Worm (Caenorhabditis elegans): ENCODE results near the gene ech-4.
A peak's percentile ranks its signal among the peaks of the same experiment; 100 is the strongest.

ech-4 gene

DNA sequence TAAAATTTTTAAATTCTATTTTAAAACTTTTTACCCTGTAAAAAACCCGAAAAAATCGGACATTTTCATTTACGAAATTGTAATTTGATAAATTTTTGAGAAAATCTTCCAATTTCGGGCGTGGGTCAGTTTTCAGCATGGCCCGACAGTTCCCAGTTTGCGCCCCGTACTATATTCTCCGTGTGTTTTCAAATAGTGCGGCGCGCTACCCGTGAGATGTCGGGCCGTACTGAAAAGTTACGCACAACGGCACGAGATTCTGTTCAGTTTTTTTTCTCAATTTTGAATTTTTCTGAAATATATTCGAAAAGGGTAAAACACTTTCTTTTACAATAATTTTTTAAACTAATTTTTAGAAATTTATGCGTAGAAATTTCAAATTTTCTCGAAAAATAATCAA lies 26.2 kb downstream of the ech-4 start:
- TF ChIP-seq lin-15B (tag; optimal IDR thresholded peaks at IDR 0.05) (no peak), zip-4 (GFP tag; optimal IDR thresholded peaks at IDR 0.05) (no peak), nhr-11 (tag; optimal IDR thresholded peaks at IDR 0.05) (no peak), nhr-84 (tag; optimal IDR thresholded peaks at IDR 0.05) (no peak), snpc-4 (tag; optimal IDR thresholded peaks at IDR 0.05) (peak; percentile 63), ztf-4 (tag; optimal IDR thresholded peaks at IDR 0.05) (no peak)

DNA sequence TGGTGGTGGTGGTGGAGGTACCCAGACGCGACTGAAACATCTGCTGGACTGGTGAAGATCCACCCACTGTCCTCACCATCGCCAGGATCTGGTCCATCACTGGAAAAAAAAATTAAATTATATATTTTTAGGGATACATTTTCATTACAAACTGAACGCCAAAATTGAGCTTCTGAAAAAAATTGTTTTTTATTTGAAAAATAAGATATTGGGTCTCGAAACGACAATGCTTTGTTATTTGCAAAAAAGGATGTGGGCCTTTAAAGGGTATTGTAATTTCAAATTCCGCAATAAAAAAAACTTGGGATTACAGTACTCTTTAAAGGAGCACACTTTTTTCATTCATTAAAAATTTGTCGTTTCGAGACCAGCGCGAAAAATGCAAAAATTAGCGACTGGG lies 29.1 kb downstream of the ech-4 start, which contains the start of gene M106.2:
TSS of gene M106.2 (minus strand) at position 101 of the 400 bp plus-strand sequence.
- TF ChIP-seq ceh-82 (tag; optimal IDR thresholded peaks at IDR 0.05) = no peak
- TF ChIP-seq elt-2 (tag; optimal IDR thresholded peaks at IDR 0.05) = no peak
- TF ChIP-seq egl-13 (tag; optimal IDR thresholded peaks at IDR 0.05) = no peak
- TF ChIP-seq ceh-63 (GFP tag; optimal IDR thresholded peaks at IDR 0.05) = no peak
- TF ChIP-seq hpl-2 (GFP tag; optimal IDR thresholded peaks at IDR 0.05) = no peak
- no peak for TF ChIP-seq blmp-1 (tag; optimal IDR thresholded peaks at IDR 0.05)
- no peak for TF ChIP-seq unc-98 (GFP tag; IDR thresholded peaks at IDR 0.05)
- no peak for TF ChIP-seq swsn-7 (tag; optimal IDR thresholded peaks at IDR 0.05)
- TF ChIP-seq mef-2 (tag; optimal IDR thresholded peaks at IDR 0.05) = no peak
- no peak for TF ChIP-seq fkh-10 (GFP tag; optimal IDR thresholded peaks at IDR 0.05)
- no peak for TF ChIP-seq sup-37 (GFP tag; optimal IDR thresholded peaks at IDR 0.05)
- TF ChIP-seq mep-1 (tag; optimal IDR thresholded peaks at IDR 0.05) = no peak
- TF ChIP-seq nhr-71 (tag; optimal IDR thresholded peaks at IDR 0.05) = no peak
- TF ChIP-seq dsc-1 (tag; optimal IDR thresholded peaks at IDR 0.05) = no peak
- no peak for TF ChIP-seq fos-1 (tag; optimal IDR thresholded peaks at IDR 0.05)
- no peak for TF ChIP-seq aly-2 (tag; optimal IDR thresholded peaks at IDR 0.05)
- no peak for TF ChIP-seq ceh-90 (tag; optimal IDR thresholded peaks at IDR 0.05)

DNA sequence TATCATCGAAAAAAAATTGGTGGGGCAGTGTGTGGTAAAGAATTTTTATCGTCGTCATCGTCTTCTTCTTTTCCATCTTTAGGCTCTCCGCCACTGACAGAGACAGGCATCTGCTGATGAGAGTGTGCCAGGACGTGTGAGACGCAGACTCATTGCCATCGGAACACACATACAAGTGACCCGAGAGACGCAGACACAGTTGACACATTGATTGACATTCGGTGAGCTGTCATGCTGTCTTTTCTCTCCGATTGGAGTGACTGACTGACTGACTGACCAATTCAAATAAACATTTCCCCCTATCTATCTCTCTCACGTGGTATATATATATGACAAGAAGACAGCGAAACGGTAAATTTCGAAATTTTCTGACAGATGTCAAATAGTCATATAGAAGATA lies 30.3 kb downstream of the ech-4 start:
- TF ChIP-seq egl-27 (tag; optimal IDR thresholded peaks at IDR 0.05) = no peak
- peak in 1 of 2 experiments; percentile 71 for TF ChIP-seq ztf-11 (tag; optimal IDR thresholded peaks at IDR 0.05)
- TF ChIP-seq tlp-1 (tag; optimal IDR thresholded peaks at IDR 0.05) = no peak
- no peak for TF ChIP-seq aly-2 (tag; optimal IDR thresholded peaks at IDR 0.05)
- peak; percentile 69 for TF ChIP-seq ztf-4 (tag; optimal IDR thresholded peaks at IDR 0.05)
- peak; percentile 39 for TF ChIP-seq C16A3.4 (tag; optimal IDR thresholded peaks at IDR 0.05)
- peak; percentile 78 for TF ChIP-seq lin-13 (GFP tag; optimal IDR thresholded peaks at IDR 0.05)
- TF ChIP-seq elt-2 (tag; optimal IDR thresholded peaks at IDR 0.05) = peak; percentile 56
- peak; percentile 51 for TF ChIP-seq snpc-4 (tag; optimal IDR thresholded peaks at IDR 0.05)
- TF ChIP-seq nhr-85 (tag) = peak; percentile 97
- TF ChIP-seq lin-15B (tag; optimal IDR thresholded peaks at IDR 0.05) = no peak
- peak; percentile 41 for TF ChIP-seq unc-62 (GFP tag; optimal IDR thresholded peaks at IDR 0.05)
- TF ChIP-seq dpl-1 (GFP tag; optimal IDR thresholded peaks at IDR 0.05) = peak; percentile 35 to 61 (median 55)
- no peak for TF ChIP-seq F16B12.6 (tag; optimal IDR thresholded peaks at IDR 0.05)
- TF ChIP-seq swsn-7 (tag; optimal IDR thresholded peaks at IDR 0.05) = peak; percentile 68
- TF ChIP-seq nhr-11 (tag; optimal IDR thresholded peaks at IDR 0.05) = no peak
- TF ChIP-seq zip-4 (GFP tag; optimal IDR thresholded peaks at IDR 0.05) = no peak
- no peak for TF ChIP-seq pqm-1 (tag; optimal IDR thresholded peaks at IDR 0.05)
- no peak for TF ChIP-seq fkh-10 (GFP tag; optimal IDR thresholded peaks at IDR 0.05)
- TF ChIP-seq zag-1 (tag; optimal IDR thresholded peaks at IDR 0.05) = no peak
- no peak for TF ChIP-seq unc-30 (tag; optimal IDR thresholded peaks at IDR 0.05)
- TF ChIP-seq nhr-71 (tag; optimal IDR thresholded peaks at IDR 0.05) = peak; percentile 90
- TF ChIP-seq nhr-19 (GFP tag; conservative IDR thresholded peaks at IDR 0.05) = peak; percentile 68
- peak in 1 of 2 experiments; percentile 69 for TF ChIP-seq mdl-1 (tag; optimal IDR thresholded peaks at IDR 0.05)
- TF ChIP-seq lin-39 (tag; optimal IDR thresholded peaks at IDR 0.05) = no peak
- no peak for TF ChIP-seq vab-15 (tag; optimal IDR thresholded peaks at IDR 0.05)
- TF ChIP-seq efl-1 (optimal IDR thresholded peaks at IDR 0.05) = peak; percentile 65 to 67
- TF ChIP-seq efl-1 (GFP tag; optimal IDR thresholded peaks at IDR 0.05 in 1 of 2) = peak; percentile 56 to 95
- peak; percentile 60 for TF ChIP-seq unc-86 (tag; optimal IDR thresholded peaks at IDR 0.05)
- peak; percentile 62 for TF ChIP-seq aha-1 (tag; optimal IDR thresholded peaks at IDR 0.05)
- peak; percentile 89 for TF ChIP-seq mep-1 (tag; optimal IDR thresholded peaks at IDR 0.05)
- TF ChIP-seq hlh-4 (tag; optimal IDR thresholded peaks at IDR 0.05) = no peak
- peak; percentile 29 for TF ChIP-seq pax-3 (tag; optimal IDR thresholded peaks at IDR 0.05)
- TF ChIP-seq nhr-76 (tag; optimal IDR thresholded peaks at IDR 0.05) = no peak
- TF ChIP-seq ceh-63 (GFP tag; optimal IDR thresholded peaks at IDR 0.05) = no peak
- peak; percentile 76 for TF ChIP-seq C04F5.9 (tag; optimal IDR thresholded peaks at IDR 0.05)
- TF ChIP-seq rnt-1 (tag; optimal IDR thresholded peaks at IDR 0.05) = peak; percentile 56
- TF ChIP-seq pag-3 (tag; optimal IDR thresholded peaks at IDR 0.05; ENCODE audit: borderline replicate concordance, insufficient read depth) = no peak
